Worm (Caenorhabditis elegans) whole organism, L2 larva: ENCODE measurements around the gene Y47D3A.32.

Source experiments
- ama-1 ChIP-seq: fragments of 150-350 bp; optimal IDR thresholded peaks from 2 replicates; lab custom pipeline; 2018; ENCODE audit warnings: inconsistent platforms
- nhr-11 ChIP-seq: fragments of 150-350 bp; optimal IDR thresholded peaks from 2 replicates; lab custom pipeline; 2014; ENCODE audit warnings: missing biosample characterization, missing genetic modification characterization

ce11 chrIII:11278817-11279216, 26.6 kb downstream of the Y47D3A.32 start, which contains the start of gene Y47D3A.21:
- no peak for TF ChIP-seq ama-1
- no peak for TF ChIP-seq nhr-11 (tag; lab: Kevin White, UChicago)
